Fruit fly (Drosophila melanogaster): ENCODE measurements around the gene CG9072.
A peak's percentile ranks its signal among the peaks of the same experiment; 100 is the strongest.

The CG9072 gene

DNA sequence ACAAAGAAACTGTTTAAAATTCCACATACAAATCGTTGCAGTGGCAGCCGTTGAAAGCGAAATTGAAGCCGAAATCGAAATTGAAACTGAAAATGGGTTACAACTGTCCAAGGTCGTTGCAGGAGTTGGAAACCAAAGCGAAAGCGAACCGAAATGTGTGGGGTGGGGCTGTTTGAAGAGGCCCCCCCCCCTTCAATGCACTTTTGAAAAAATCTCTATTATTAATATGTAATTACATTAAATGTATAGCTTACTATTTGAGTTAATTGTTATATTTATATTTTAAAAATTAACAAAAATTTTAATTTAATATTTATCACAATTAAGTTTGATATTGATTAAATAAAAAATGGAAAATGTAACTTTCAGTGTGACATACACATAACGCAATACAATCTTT lies 25.9 kb upstream of the CG9072 start (continued):
- TF ChIP-seq abd-A (tag; optimal IDR thresholded peaks at IDR 0.05), result no peak
- TF ChIP-seq HLH3B (GFP tag; IDR thresholded peaks at IDR 0.05), result peak; percentile 55; the same call in 1 of the 2 replicates
- TF ChIP-seq CG10147 (GFP tag; optimal IDR thresholded peaks at IDR 0.05), result no peak
- TF ChIP-seq MBD-R2 (GFP tag; IDR thresholded peaks at IDR 0.05), result no peak
- no peak for TF ChIP-seq Atf-2 (GFP tag; optimal IDR thresholded peaks at IDR 0.05)
- TF ChIP-seq stwl (tag; optimal IDR thresholded peaks at IDR 0.05), result no peak
- no peak for TF ChIP-seq Deaf1 (tag; optimal IDR thresholded peaks at IDR 0.05)
- peak; percentile 47 for TF ChIP-seq CG15269 (tag; optimal IDR thresholded peaks at IDR 0.05)
- TF ChIP-seq Sin3A (optimal IDR thresholded peaks at IDR 0.05), result no peak
- no peak for TF ChIP-seq ranshi (GFP tag; IDR thresholded peaks at IDR 0.05)
- TF ChIP-seq CG6854 (GFP tag; optimal IDR thresholded peaks at IDR 0.05), result no peak
- TF ChIP-seq CG6254 (GFP tag; optimal IDR thresholded peaks at IDR 0.05), result no peak

DNA sequence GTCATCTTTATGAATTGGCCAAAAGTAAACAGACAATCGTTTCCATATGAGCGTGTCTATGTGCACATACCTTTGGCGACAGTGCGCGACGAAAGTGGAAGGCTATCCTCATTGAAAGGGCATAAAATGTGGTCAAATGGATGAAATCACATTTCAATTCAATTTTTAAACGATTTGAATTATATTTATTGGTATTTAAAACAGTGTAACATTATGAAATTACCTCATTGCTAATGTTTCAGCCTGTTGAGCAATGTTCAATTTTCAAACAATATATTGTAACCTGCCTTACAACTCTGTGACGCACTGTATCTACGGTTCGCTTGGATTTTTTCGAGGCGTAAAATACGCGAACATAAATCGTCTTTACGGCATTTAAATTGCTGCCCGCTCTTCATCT lies 24.3 kb upstream of the CG9072 start:
- TF ChIP-seq salm (tag; optimal IDR thresholded peaks at IDR 0.05) (no peak), CG4730 (GFP tag; IDR thresholded peaks at IDR 0.05) (0 out of 2 replicates have a peak, but pooled peaks have one; percentile 6), sqz (GFP tag; optimal IDR thresholded peaks at IDR 0.05) (no peak), B-H1 (GFP tag; IDR thresholded peaks at IDR 0.05) (0 out of 3 replicates have a peak, but pooled peaks have one; percentile 25), Dref (GFP tag; IDR thresholded peaks at IDR 0.05) (no peak), fru (optimal IDR thresholded peaks at IDR 0.05) (no peak), CG14667 (GFP tag; IDR thresholded peaks at IDR 0.05) (no peak), CG13424 (tag; optimal IDR thresholded peaks at IDR 0.05) (peak; percentile 37), CG8290 (GFP tag; optimal IDR thresholded peaks at IDR 0.05) (no peak), CG8290 (tag; optimal IDR thresholded peaks at IDR 0.05) (peak in 1 of 2 experiments; percentile 75), Hr51 (GFP tag; optimal IDR thresholded peaks at IDR 0.05) (peak; percentile 1 to 62), CG7928 (GFP tag; optimal IDR thresholded peaks at IDR 0.05) (no peak), pb (GFP tag; optimal IDR thresholded peaks at IDR 0.05) (no peak), mam (GFP tag; optimal IDR thresholded peaks at IDR 0.05) (peak; percentile 54), CG4820 (GFP tag; optimal IDR thresholded peaks at IDR 0.05) (no peak), CG3407 (GFP tag; optimal IDR thresholded peaks at IDR 0.05) (no peak), Gsc (GFP tag; IDR thresholded peaks at IDR 0.05) (no peak), Oli (tag; optimal IDR thresholded peaks at IDR 0.05) (peak; percentile 50), CG6813 (GFP tag; optimal IDR thresholded peaks at IDR 0.05) (no peak), CG17328 (GFP tag; IDR thresholded peaks at IDR 0.05) (no peak), CG17385 (GFP tag; optimal IDR thresholded peaks at IDR 0.05) (peak; percentile 0), CG4424 (GFP tag; optimal IDR thresholded peaks at IDR 0.05) (no peak), vvl (GFP tag; IDR thresholded peaks at IDR 0.05) (0 out of 2 replicates have a peak, but pooled peaks have one; percentile 21), Sin3A (optimal IDR thresholded peaks at IDR 0.05) (no peak), org-1 (GFP tag; optimal IDR thresholded peaks at IDR 0.05) (peak; percentile 30), HLH3B (GFP tag; IDR thresholded peaks at IDR 0.05) (no peak), CG5180 (GFP tag; optimal IDR thresholded peaks at IDR 0.05) (no peak), CG16813 (GFP tag; IDR thresholded peaks at IDR 0.05; ENCODE audit: partially characterized antibody) (no peak), CG15514 (GFP tag; optimal IDR thresholded peaks at IDR 0.05) (peak; percentile 38), sens (GFP tag) (no peak), CG3065 (GFP tag; optimal IDR thresholded peaks at IDR 0.05) (no peak), Hr39 (optimal IDR thresholded peaks at IDR 0.05) (no peak), CG12659 (GFP tag; optimal IDR thresholded peaks at IDR 0.05) (peak; percentile 39), CG1602 (GFP tag; optimal IDR thresholded peaks at IDR 0.05) (no peak), Hmr (GFP tag; optimal IDR thresholded peaks at IDR 0.05) (peak; percentile 30), ap (GFP tag; IDR thresholded peaks at IDR 0.05) (no peak), CG1024 (GFP tag; IDR thresholded peaks at IDR 0.05) (no peak), Bdp1 (GFP tag; optimal IDR thresholded peaks at IDR 0.05) (no peak), dimm (GFP tag; IDR thresholded peaks at IDR 0.05) (no peak), her (GFP tag; optimal IDR thresholded peaks at IDR 0.05) (no peak), CG12236 (GFP tag; optimal IDR thresholded peaks at IDR 0.05) (no peak), CG10209 (GFP tag; optimal IDR thresholded peaks at IDR 0.05) (peak; percentile 21)

Data from whole organism, embryonic.